Fruit fly (Drosophila melanogaster): ENCODE data around the gene CG31301.

Gene CG31301

dm6 chr3R:15347822-15348221 lies 1.8 kb downstream of the CG31301 start, which contains the start of the genes CG42726 and CG42727 (continued):
- TF ChIP-seq kni (GFP tag; optimal IDR thresholded peaks at IDR 0.05) (peak; percentile 36), nerfin-2 (GFP tag; IDR thresholded peaks at IDR 0.05; ENCODE audit: partially characterized antibody) (no peak), sim (GFP tag; IDR thresholded peaks at IDR 0.05) (no peak), CG4360 (GFP tag; IDR thresholded peaks at IDR 0.05) (no peak), row (GFP tag; IDR thresholded peaks at IDR 0.05) (peak; percentile 76), CG13123 (GFP tag; optimal IDR thresholded peaks at IDR 0.05) (no peak), CG32532 (GFP tag; IDR thresholded peaks at IDR 0.05) (peak; percentile 16; the same call in 1 of the 2 replicates), CG8388 (GFP tag; optimal IDR thresholded peaks at IDR 0.05) (peak; percentile 2), Sry-δ (GFP tag; optimal IDR thresholded peaks at IDR 0.05) (no peak), CG12942 (GFP tag; optimal IDR thresholded peaks at IDR 0.05) (no peak), CG12219 (GFP tag; optimal IDR thresholded peaks at IDR 0.05) (no peak), stwl (tag; optimal IDR thresholded peaks at IDR 0.05) (peak; percentile 23), pnt (GFP tag; optimal IDR thresholded peaks at IDR 0.05) (no peak), dm (GFP tag; optimal IDR thresholded peaks at IDR 0.05) (no peak), CG34422 (GFP tag; IDR thresholded peaks at IDR 0.05) (0 out of 3 replicates have a peak, but pooled peaks have one; percentile 39), CG1529 (GFP tag; optimal IDR thresholded peaks at IDR 0.05) (no peak), unpg (GFP tag; optimal IDR thresholded peaks at IDR 0.05) (peak; percentile 50), Chrac-16 (GFP tag; optimal IDR thresholded peaks at IDR 0.05) (peak; percentile 25), Fer1 (GFP tag; optimal IDR thresholded peaks at IDR 0.05) (peak; percentile 50), Side (GFP tag; optimal IDR thresholded peaks at IDR 0.05) (no peak), CG7372 (GFP tag; IDR thresholded peaks at IDR 0.05) (no peak; the same call in 1 of the 2 replicates), ssp (GFP tag; IDR thresholded peaks at IDR 0.05) (0 out of 2 replicates have a peak, but pooled peaks have one; percentile 6), Oli (tag; optimal IDR thresholded peaks at IDR 0.05) (peak; percentile 26), CG17829 (tag; optimal IDR thresholded peaks at IDR 0.05) (peak; percentile 42), Dref (GFP tag; IDR thresholded peaks at IDR 0.05) (peak; percentile 41; the same call in 1 of the 2 replicates), CG7928 (GFP tag; optimal IDR thresholded peaks at IDR 0.05) (no peak), CG11695 (GFP tag; IDR thresholded peaks at IDR 0.05) (no peak), Adf1 (GFP tag; IDR thresholded peaks at IDR 0.05) (no peak), slbo (GFP tag; IDR thresholded peaks at IDR 0.05) (peak; percentile 58; the same call in 1 of the 2 replicates), CrebB (tag; optimal IDR thresholded peaks at IDR 0.05) (no peak), Lpt (GFP tag; optimal IDR thresholded peaks at IDR 0.05) (no peak), Rfx (GFP tag; IDR thresholded peaks at IDR 0.05) (peak; percentile 50; the same call in 1 of the 2 replicates), CG13624 (GFP tag; optimal IDR thresholded peaks at IDR 0.05) (no peak), Dek (tag; optimal IDR thresholded peaks at IDR 0.05) (no peak), CG9727 (GFP tag; optimal IDR thresholded peaks at IDR 0.05) (peak; percentile 8), D (optimal IDR thresholded peaks at IDR 0.05) (no peak), D (GFP tag; optimal IDR thresholded peaks at IDR 0.05) (no peak), Hand (GFP tag; optimal IDR thresholded peaks at IDR 0.05) (no peak), tap (tag; optimal IDR thresholded peaks at IDR 0.05) (no peak), HLH54F (GFP tag; optimal IDR thresholded peaks at IDR 0.05) (peak; percentile 13), CG11723 (GFP tag; optimal IDR thresholded peaks at IDR 0.05) (no peak), CG3407 (GFP tag; optimal IDR thresholded peaks at IDR 0.05) (no peak), z (GFP tag; IDR thresholded peaks at IDR 0.05) (no peak), CG33557 (GFP tag; optimal IDR thresholded peaks at IDR 0.05) (no peak), CG10565 (GFP tag; optimal IDR thresholded peaks at IDR 0.05) (no peak), HmgZ (tag; optimal IDR thresholded peaks at IDR 0.05) (peak; percentile 23), Myb (GFP tag; optimal IDR thresholded peaks at IDR 0.05) (no peak), CoRest (tag; optimal IDR thresholded peaks at IDR 0.05) (peak; percentile 22), CG30403 (GFP tag; optimal IDR thresholded peaks at IDR 0.05) (peak; percentile 45), CG4424 (GFP tag; optimal IDR thresholded peaks at IDR 0.05) (peak; percentile 26), CG10543 (GFP tag; optimal IDR thresholded peaks at IDR 0.05) (no peak), PHDP (tag; optimal IDR thresholded peaks at IDR 0.05) (peak; percentile 48)
